Worm (Caenorhabditis elegans): ENCODE results near the gene EGAP1.1.

- no peak for TF ChIP-seq fos-1 (tag; optimal IDR thresholded peaks at IDR 0.05)
- no peak for TF ChIP-seq nhr-77 (tag; optimal IDR thresholded peaks at IDR 0.05)
Measured at ce11 chrIII:5936992-5937391, at the start of gene EGAP1.1.
